Worm (Caenorhabditis elegans) whole organism, young adult: ENCODE results near the gene T23B12.11.

Experiments
- B0035.1 ChIP-seq: sonication (generic microtip); optimal IDR thresholded peaks from 2 replicates; lab custom pipeline; 2016; ENCODE audit warnings: missing genetic modification characterization, mild to moderate bottlenecking, missing compliant biosample characterization, missing genotype, missing genetic modification reagents
- B0336.3 ChIP-seq: fragments of 200-800 bp; sonication (Bioruptor generic); IDR thresholded peaks from 2 replicates; pipeline ENCODE4 v1.3.6; 2022; ENCODE audit warnings: missing genetic modification characterization, missing compliant biosample characterization
- D2030.7 ChIP-seq: fragments of 200-800 bp; sonication (Bioruptor generic); IDR thresholded peaks from 2 replicates; pipeline ENCODE4 v1.3.6; 2022; ENCODE audit warnings: missing genetic modification reagents, missing genetic modification characterization, missing compliant biosample characterization
- F10E7.11 ChIP-seq: sonication (generic microtip); optimal IDR thresholded peaks from 2 replicates; lab custom pipeline; 2017; ENCODE audit warnings: mild to moderate bottlenecking, missing genetic modification characterization, moderate library complexity, missing compliant biosample characterization
- F22D6.2 ChIP-seq: sonication (generic microtip); optimal IDR thresholded peaks from 2 replicates; lab custom pipeline; 2016; ENCODE audit warnings: mild to moderate bottlenecking, missing genetic modification characterization, missing compliant biosample characterization
- F33H1.4 ChIP-seq: fragments of 200-800 bp; sonication (Bioruptor generic); IDR thresholded peaks from 2 replicates; pipeline ENCODE4 v1.3.6; 2022; ENCODE audit warnings: missing genetic modification reagents, missing genetic modification characterization, missing compliant biosample characterization
- F39B2.1 ChIP-seq: fragments of 200-800 bp; sonication (Bioruptor generic); IDR thresholded peaks from 2 replicates; pipeline ENCODE4 v1.3.6; 2022; ENCODE audit warnings: missing genetic modification reagents, missing genetic modification characterization, missing compliant biosample characterization
- F49E8.2 ChIP-seq: sonication (generic microtip); optimal IDR thresholded peaks from 3 replicates; lab custom pipeline; 2017; ENCODE audit warnings: missing genetic modification characterization, mild to moderate bottlenecking, missing compliant biosample characterization, antibody characterized with exemption, moderate library complexity; ENCODE audit not compliant: insufficient read depth
- F52B5.7 ChIP-seq: sonication (generic microtip); optimal IDR thresholded peaks from 2 replicates; lab custom pipeline; 2016; ENCODE audit warnings: mild to moderate bottlenecking, missing genetic modification characterization, missing compliant biosample characterization
- F57C9.4 ChIP-seq: sonication (generic microtip); optimal IDR thresholded peaks from 2 replicates; lab custom pipeline; 2017; ENCODE audit warnings: mild to moderate bottlenecking, missing genetic modification characterization, missing compliant biosample characterization
- Y56A3A.18 ChIP-seq: fragments of 200-800 bp; sonication (Bioruptor generic); IDR thresholded peaks from 2 replicates; pipeline ENCODE4 v1.3.6; 2022; ENCODE audit warnings: missing genetic modification reagents, missing genetic modification characterization, missing compliant biosample characterization
- Y95B8A.8 ChIP-seq: fragments of 200-800 bp; sonication (Bioruptor generic); IDR thresholded peaks from 2 replicates; pipeline ENCODE4 v1.3.6; 2022; ENCODE audit warnings: missing genetic modification reagents, missing genetic modification characterization, missing compliant biosample characterization
- akir-1 ChIP-seq: fragments of 200-800 bp; sonication (Bioruptor generic); optimal IDR thresholded peaks from 2 replicates; lab custom pipeline; 2018; ENCODE audit warnings: mild to moderate bottlenecking, missing genetic modification characterization, moderate library complexity, missing compliant biosample characterization
- aptf-3 ChIP-seq: fragments of 200-800 bp; sonication (Bioruptor generic); IDR thresholded peaks from 2 replicates; pipeline ENCODE4 v1.3.6; 2022; ENCODE audit warnings: missing genetic modification characterization, missing compliant biosample characterization
- atf-7 ChIP-seq: sonication (generic microtip); optimal IDR thresholded peaks from 2 replicates; lab custom pipeline; 2017; ENCODE audit warnings: mild to moderate bottlenecking, missing genetic modification characterization, missing compliant biosample characterization
- attf-6 ChIP-seq: fragments of 200-800 bp; sonication (Bioruptor generic); IDR thresholded peaks from 2 replicates; pipeline ENCODE4 v1.3.6; 2022; ENCODE audit warnings: missing genetic modification reagents, missing genetic modification characterization, missing compliant biosample characterization
- bed-1 ChIP-seq: fragments of 200-800 bp; sonication (Bioruptor generic); IDR thresholded peaks from 2 replicates; pipeline ENCODE4 v1.3.6; 2022; ENCODE audit warnings: missing genetic modification reagents, missing genetic modification characterization, missing compliant biosample characterization
- bed-2 ChIP-seq: fragments of 200-800 bp; sonication (Bioruptor generic); IDR thresholded peaks from 2 replicates; pipeline ENCODE4 v1.3.6; 2022; ENCODE audit warnings: missing genetic modification reagents, missing genetic modification characterization, missing compliant biosample characterization
- ceh-100 ChIP-seq: fragments of 200-800 bp; sonication (Bioruptor generic); IDR thresholded peaks from 2 replicates; pipeline ENCODE4 v1.3.6; 2022; ENCODE audit warnings: missing genetic modification reagents, missing genetic modification characterization, missing compliant biosample characterization
- die-1 ChIP-seq: sonication (generic microtip); optimal IDR thresholded peaks from 2 replicates; lab custom pipeline; 2016; ENCODE audit warnings: missing genotype, mild to moderate bottlenecking, missing genetic modification characterization, missing compliant biosample characterization
- dpl-1 ChIP-seq: fragments of 150-350 bp; optimal IDR thresholded peaks from 2 replicates; lab custom pipeline; 2014; ENCODE audit warnings: missing biosample characterization, missing genetic modification reagents, missing genetic modification characterization
- egl-18 ChIP-seq: fragments of 200-800 bp; sonication (Bioruptor generic); IDR thresholded peaks from 2 replicates; pipeline ENCODE4 v1.3.6; 2022; ENCODE audit warnings: missing genetic modification reagents, missing genetic modification characterization, missing compliant biosample characterization
- fkh-3 ChIP-seq: sonication (generic microtip); optimal IDR thresholded peaks from 2 replicates; lab custom pipeline; 2016; ENCODE audit warnings: mild to moderate bottlenecking, missing genetic modification characterization, missing compliant biosample characterization
- hlh-12 ChIP-seq: sonication (generic microtip); optimal IDR thresholded peaks from 2 replicates; lab custom pipeline; 2016; ENCODE audit warnings: missing genetic modification characterization, missing compliant biosample characterization
- hmg-20 ChIP-seq: fragments of 200-800 bp; sonication (Bioruptor generic); IDR thresholded peaks from 2 replicates; pipeline ENCODE4 v1.3.6; 2022; ENCODE audit warnings: missing genetic modification reagents, missing genetic modification characterization, missing compliant biosample characterization
- hsf-1 ChIP-seq: fragments of 200-800 bp; sonication (Bioruptor generic); IDR thresholded peaks from 2 replicates; pipeline ENCODE4 v1.3.6; 2022; ENCODE audit warnings: missing genetic modification reagents, missing genetic modification characterization, missing compliant biosample characterization
- lin-35 ChIP-seq, 3 experiments: fragments of 150-350 bp in 2 of 3; sonication (generic microtip) in 1 of 3; optimal IDR thresholded peaks; 2 replicates each; lab custom pipeline; 2014 to 2018; ENCODE audit warnings: missing biosample characterization in 3 of 3, missing genetic modification characterization in 3 of 3, missing genetic modification reagents in 3 of 3
- lin-54 ChIP-seq: fragments of 200-800 bp; sonication (Bioruptor generic); optimal IDR thresholded peaks from 2 replicates; lab custom pipeline; 2018; ENCODE audit warnings: mild to moderate bottlenecking, missing genetic modification characterization, missing compliant biosample characterization
- lir-1 ChIP-seq: fragments of 200-800 bp; sonication (Bioruptor generic); conservative IDR thresholded peaks from 2 replicates; pipeline ENCODE4 v1.3.6; 2022; ENCODE audit warnings: missing genetic modification reagents, missing genetic modification characterization, missing compliant biosample characterization
- madf-6 ChIP-seq: fragments of 200-800 bp; sonication (Bioruptor generic); IDR thresholded peaks from 2 replicates; pipeline ENCODE4 v1.3.6; 2022; ENCODE audit warnings: missing genetic modification reagents, missing genetic modification characterization, missing compliant biosample characterization
- mel-28 ChIP-seq: sonication (generic microtip); optimal IDR thresholded peaks from 2 replicates; lab custom pipeline; 2016; ENCODE audit warnings: borderline replicate concordance, mild to moderate bottlenecking, missing genetic modification characterization, missing compliant biosample characterization
- nfya-2 ChIP-seq: fragments of 200-800 bp; sonication (Bioruptor generic); IDR thresholded peaks from 2 replicates; pipeline ENCODE4 v1.3.6; 2022; ENCODE audit warnings: missing genetic modification reagents, missing genetic modification characterization, missing compliant biosample characterization
- nfyb-1 ChIP-seq: fragments of 200-800 bp; sonication (Bioruptor generic); IDR thresholded peaks from 2 replicates; pipeline ENCODE4 v1.3.6; 2022; ENCODE audit warnings: missing genetic modification reagents, missing genetic modification characterization, missing compliant biosample characterization
- nhr-179 ChIP-seq: sonication (generic microtip); optimal IDR thresholded peaks from 2 replicates; lab custom pipeline; 2016; ENCODE audit warnings: mild to moderate bottlenecking, missing genetic modification characterization, missing compliant biosample characterization
- nhr-27 ChIP-seq: fragments of 200-800 bp; sonication (Bioruptor generic); optimal IDR thresholded peaks from 2 replicates; lab custom pipeline; 2018; ENCODE audit warnings: mild to moderate bottlenecking, missing genetic modification characterization, moderate library complexity, missing compliant biosample characterization
- nhr-80 ChIP-seq: sonication (generic microtip); optimal IDR thresholded peaks from 2 replicates; lab custom pipeline; 2016; ENCODE audit warnings: missing genetic modification characterization, missing compliant biosample characterization
- pbrm-1 ChIP-seq: fragments of 200-800 bp; sonication (Bioruptor generic); IDR thresholded peaks from 2 replicates; pipeline ENCODE4 v1.3.6; 2022; ENCODE audit warnings: missing genetic modification reagents, missing genetic modification characterization, missing compliant biosample characterization
- rec-8 ChIP-seq, 2 experiments: sonication (generic microtip); optimal IDR thresholded peaks; 2 replicates each; lab custom pipeline; 2016; ENCODE audit warnings: mild to moderate bottlenecking in 2 of 2, missing genetic modification characterization in 2 of 2, missing genetic modification reagents in 2 of 2, missing genotype in 2 of 2, missing biosample characterization in 1 of 2, missing compliant biosample characterization in 1 of 2, moderate library complexity in 1 of 2
- repo-1 ChIP-seq: sonication (generic microtip); optimal IDR thresholded peaks from 2 replicates; lab custom pipeline; 2017; ENCODE audit warnings: mild to moderate bottlenecking, missing genetic modification characterization, missing compliant biosample characterization
- snpc-4 ChIP-seq, 5 experiments: fragments of 150-350 bp in 1 of 5; sonication (generic microtip) in 4 of 5; optimal IDR thresholded peaks; 2 replicates each; lab custom pipeline; 2014 to 2018; ENCODE audit warnings: missing genetic modification characterization in 5 of 5, missing biosample characterization in 3 of 5, antibody characterized with exemption in 2 of 5, mild to moderate bottlenecking in 2 of 5, missing compliant biosample characterization in 2 of 5, missing genotype in 2 of 5, moderate library complexity in 2 of 5, missing genetic modification reagents in 1 of 5
- sptf-2 ChIP-seq: fragments of 200-800 bp; sonication (Bioruptor generic); optimal IDR thresholded peaks from 2 replicates; lab custom pipeline; 2018; ENCODE audit warnings: mild to moderate bottlenecking, missing genetic modification characterization, missing compliant biosample characterization
- tbp1 ChIP-seq: fragments of 200-800 bp; sonication (Bioruptor generic); optimal IDR thresholded peaks from 2 replicates; lab custom pipeline; 2018; ENCODE audit warnings: mild to moderate bottlenecking, missing genetic modification characterization, missing compliant biosample characterization
- tbx-9 ChIP-seq: sonication (generic microtip); optimal IDR thresholded peaks from 2 replicates; lab custom pipeline; 2016; ENCODE audit warnings: borderline replicate concordance, missing genetic modification characterization, inconsistent platforms, missing compliant biosample characterization
- tlf-1 ChIP-seq: fragments of 200-800 bp; sonication (Bioruptor generic); optimal IDR thresholded peaks from 2 replicates; lab custom pipeline; 2018; ENCODE audit warnings: mild to moderate bottlenecking, missing genetic modification characterization, missing compliant biosample characterization
- unc-130 ChIP-seq: sonication (generic microtip); optimal IDR thresholded peaks from 2 replicates; lab custom pipeline; 2016; ENCODE audit warnings: missing genetic modification reagents, missing genetic modification characterization, missing compliant biosample characterization
- ztf-18 ChIP-seq: sonication (generic microtip); optimal IDR thresholded peaks from 2 replicates; lab custom pipeline; 2016; ENCODE audit warnings: missing genotype, mild to moderate bottlenecking, missing genetic modification characterization, missing compliant biosample characterization
- ztf-26 ChIP-seq: sonication (generic microtip); optimal IDR thresholded peaks from 2 replicates; lab custom pipeline; 2017; ENCODE audit warnings: missing genetic modification characterization, missing compliant biosample characterization
- ztf-3 ChIP-seq: fragments of 200-800 bp; sonication (Bioruptor generic); optimal IDR thresholded peaks from 2 replicates; lab custom pipeline; 2018; ENCODE audit warnings: mild to moderate bottlenecking, missing genetic modification characterization, missing compliant biosample characterization

Gene T23B12.11

ce11 chrV:8415113-8415530 is 40.1 kb upstream of the T23B12.11 start:
- TF ChIP-seq ztf-26 (tag; lab: Kevin White, UChicago): no peak
- 0 out of 2 replicates have a peak, but pooled peaks have one; percentile 5 for TF ChIP-seq nfya-2 (GFP tag; lab: Robert Waterston, UW)
- TF ChIP-seq snpc-4 (GFP tag; optimal IDR thresholded peaks at IDR 0.05; lab: Kevin White, UChicago): no peak
- TF ChIP-seq snpc-4 (tag; optimal IDR thresholded peaks at IDR 0.05; lab: Kevin White, UChicago): peak in 2 of 4 experiments; percentile 44 to 52
- peak; percentile 38 for TF ChIP-seq pbrm-1
- TF ChIP-seq attf-6: peak; percentile 88
- TF ChIP-seq nfyb-1: peak; percentile 70
- TF ChIP-seq bed-2: no peak
- peak; percentile 83 for TF ChIP-seq tlf-1 (GFP tag; lab: Kevin White, UChicago)
- peak; percentile 47 for TF ChIP-seq B0035.1 (tag; lab: Kevin White, UChicago)
- TF ChIP-seq F57C9.4: no peak
- no peak for TF ChIP-seq mel-28
- TF ChIP-seq nhr-27 (tag; lab: Kevin White, UChicago): no peak
- peak; percentile 56 for TF ChIP-seq atf-7 (tag; lab: Kevin White, UChicago)
- TF ChIP-seq F39B2.1: peak; percentile 65; the same call in 1 of the 2 replicates
- TF ChIP-seq F33H1.4 (GFP tag; lab: Robert Waterston, UW): peak; percentile 69
- peak; percentile 75 for TF ChIP-seq D2030.7 (GFP tag; lab: Robert Waterston, UW)
- peak in 1 of 2 experiments; percentile 2 for TF ChIP-seq rec-8 (tag; optimal IDR thresholded peaks at IDR 0.05; lab: Kevin White, UChicago)
- TF ChIP-seq Y95B8A.8 (GFP tag; lab: Robert Waterston, UW): peak; percentile 87
- peak; percentile 72 for TF ChIP-seq lin-54
- TF ChIP-seq tbx-9: no peak
- peak; percentile 95 for TF ChIP-seq B0336.3 (GFP tag; lab: Robert Waterston, UW)
- no peak for TF ChIP-seq nhr-80 (tag; lab: Kevin White, UChicago)
- no peak for TF ChIP-seq egl-18
- peak; percentile 80 for TF ChIP-seq F52B5.7
- 0 out of 2 replicates have a peak, but pooled peaks have one; percentile 11 for TF ChIP-seq aptf-3
- peak; percentile 47 for TF ChIP-seq tbp1 (GFP tag; lab: Kevin White, UChicago)
- TF ChIP-seq ztf-3 (GFP tag; lab: Kevin White, UChicago): no peak
- no peak for TF ChIP-seq sptf-2 (GFP tag; lab: Kevin White, UChicago)
- no peak for TF ChIP-seq die-1 (tag; lab: Kevin White, UChicago)
- TF ChIP-seq lin-35 (GFP tag; optimal IDR thresholded peaks at IDR 0.05; lab: Kevin White, UChicago): peak in 1 of 3 experiments; percentile 9
- TF ChIP-seq F10E7.11 (tag; lab: Kevin White, UChicago): peak; percentile 54
- no peak for TF ChIP-seq dpl-1 (GFP tag; lab: Kevin White, UChicago)
- TF ChIP-seq akir-1 (GFP tag; lab: Kevin White, UChicago): no peak
- TF ChIP-seq hlh-12 (tag; lab: Kevin White, UChicago): no peak
- TF ChIP-seq F49E8.2 (tag; lab: Kevin White, UChicago): peak; percentile 77
- TF ChIP-seq ztf-18: peak; percentile 55
- TF ChIP-seq fkh-3: peak; percentile 45
- TF ChIP-seq ceh-100 (GFP tag; lab: Robert Waterston, UW): peak; percentile 56
- TF ChIP-seq lir-1 (GFP tag; lab: Robert Waterston, UW): no peak
- peak; percentile 27 for TF ChIP-seq repo-1 (tag; lab: Kevin White, UChicago)
- TF ChIP-seq unc-130: peak; percentile 23
- TF ChIP-seq madf-6 (GFP tag; lab: Robert Waterston, UW): peak; percentile 86
- TF ChIP-seq hsf-1 (GFP tag; lab: Robert Waterston, UW): peak; percentile 85
- no peak for TF ChIP-seq bed-1 (GFP tag; lab: Robert Waterston, UW)
- 0 out of 2 replicates have a peak, but pooled peaks have one; percentile 9 for TF ChIP-seq hmg-20 (GFP tag; lab: Robert Waterston, UW)
- 0 out of 2 replicates have a peak, but pooled peaks have one; percentile 62 for TF ChIP-seq Y56A3A.18 (GFP tag; lab: Robert Waterston, UW)
- TF ChIP-seq F22D6.2 (tag; lab: Kevin White, UChicago): no peak
- TF ChIP-seq nhr-179: no peak
